Fruit fly (Drosophila melanogaster) whole organism, adult: ENCODE measurements around the gene Mur82C.

Experiments used
- CG11617 ChIP-seq: fragments of 200-800 bp; sonication (Bioruptor generic); optimal IDR thresholded peaks from 2 replicates; lab custom pipeline; 2017; ENCODE audit warnings: mild to moderate bottlenecking, missing biosample characterization, missing genetic modification reagents, missing genetic modification characterization
- CG1620 ChIP-seq: fragments of 200-800 bp; sonication (Bioruptor generic); optimal IDR thresholded peaks from 2 replicates; lab custom pipeline; 2016; ENCODE audit warnings: missing biosample characterization, missing genetic modification characterization
- CG33017 ChIP-seq: fragments of 200-800 bp; sonication (Bioruptor generic); optimal IDR thresholded peaks from 2 replicates; lab custom pipeline; 2018; ENCODE audit warnings: missing biosample characterization, mild to moderate bottlenecking, missing genetic modification characterization, moderate library complexity
- CG7101 ChIP-seq: fragments of 200-800 bp; sonication (Bioruptor generic); optimal IDR thresholded peaks from 2 replicates; lab custom pipeline; 2018; ENCODE audit warnings: missing biosample characterization, mild to moderate bottlenecking, missing genetic modification characterization, moderate library complexity
- Mnt ChIP-seq: fragments of 200-800 bp; sonication (Bioruptor generic); optimal IDR thresholded peaks from 2 replicates; lab custom pipeline; 2016; ENCODE audit warnings: missing biosample characterization, mild to moderate bottlenecking, missing genetic modification characterization
- kay ChIP-seq: fragments of 200-800 bp; sonication (Bioruptor generic); peaks from one replicate; lab custom pipeline; 2016; ENCODE audit warnings: missing biosample characterization, missing genetic modification characterization, borderline replicate concordance
- ovo ChIP-seq: fragments of 200-800 bp; sonication (Bioruptor generic); optimal IDR thresholded peaks from 2 replicates; lab custom pipeline; 2016; ENCODE audit warnings: missing biosample characterization, missing genetic modification characterization

Gene Mur82C

dm6 chr3R:4557862-4558261 is 16.7 kb downstream of the Mur82C start, which contains the start of gene CG34357:
Gene CG34357, minus strand, starts transcription at chr3R:4558067.
- TF ChIP-seq CG11617 (GFP tag; lab: Kevin White, UChicago): no peak
- no peak for TF ChIP-seq ovo (GFP tag; lab: Kevin White, UChicago)
- no peak for TF ChIP-seq CG7101 (tag; lab: Kevin White, UChicago)
- no peak for TF ChIP-seq Mnt (GFP tag; lab: Kevin White, UChicago)

- TF ChIP-seq CG1620 (GFP tag; lab: Kevin White, UChicago) (no peak), kay (GFP tag; lab: Kevin White, UChicago) (peak; percentile 41), CG33017 (tag; lab: Kevin White, UChicago) (no peak)
These were observed 37.4 kb downstream of the Mur82C start, which contains the start of gene CG32945 for dm6 chr3R:4578544-4578943. Gene CG32945, minus strand, starts transcription at chr3R:4578644.
